Worm (Caenorhabditis elegans): ENCODE results near the gene fbxa-209.

DNA sequence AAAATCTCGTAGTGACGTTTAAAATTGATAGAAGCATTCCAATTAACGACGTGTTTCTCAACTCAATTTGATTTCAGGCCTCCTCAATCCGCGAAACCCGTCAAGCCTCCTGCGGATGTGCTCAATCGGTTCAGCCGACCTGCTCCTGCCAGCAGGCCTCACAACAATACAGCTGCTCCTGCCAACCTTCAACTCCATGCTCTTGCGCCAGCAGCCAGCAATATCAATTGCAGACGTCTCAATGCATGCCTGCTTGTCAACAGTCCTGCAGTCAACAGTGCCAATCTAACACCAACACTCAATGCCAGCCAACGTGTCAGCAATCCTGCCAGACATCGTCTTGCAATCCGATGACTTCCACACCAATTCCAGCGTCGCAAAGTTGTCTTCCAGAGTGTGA, 39.2 kb upstream of the fbxa-209 start:
- no peak for TF ChIP-seq K02D7.2 (tag; optimal IDR thresholded peaks at IDR 0.05)
- no peak for TF ChIP-seq dmd-4 (tag; optimal IDR thresholded peaks at IDR 0.05; ENCODE audit: borderline replicate concordance)
- no peak for TF ChIP-seq hlh-15 (tag; optimal IDR thresholded peaks at IDR 0.05)
- no peak for TF ChIP-seq tbx-2 (tag; optimal IDR thresholded peaks at IDR 0.05)
- TF ChIP-seq ceh-2 (tag; optimal IDR thresholded peaks at IDR 0.05): no peak
- no peak for TF ChIP-seq pros-1 (tag; optimal IDR thresholded peaks at IDR 0.05)
